Worm (Caenorhabditis elegans) whole organism, early embryonic: ENCODE data around the gene srh-207.
"Not testable (repeated sequence)": the region's sequence is repeated elsewhere in the genome, so short reads cannot be mapped to it uniquely, and the experiment has no call there.

Source experiments
- B0310.2 ChIP-seq: sonication (generic microtip); optimal IDR thresholded peaks from 2 replicates; lab custom pipeline; 2016; ENCODE audit warnings: mild to moderate bottlenecking, missing genetic modification characterization, missing compliant biosample characterization
- F13C5.2 ChIP-seq: sonication (generic microtip); optimal IDR thresholded peaks from 2 replicates; lab custom pipeline; 2017; ENCODE audit warnings: mild to moderate bottlenecking, missing genetic modification characterization, inconsistent platforms, missing compliant biosample characterization
- aly-1 ChIP-seq: sonication (generic microtip); optimal IDR thresholded peaks from 2 replicates; lab custom pipeline; 2016; ENCODE audit warnings: missing genetic modification characterization, missing compliant biosample characterization
- ama-1 ChIP-seq: fragments of 150-350 bp; optimal IDR thresholded peaks from 2 replicates; lab custom pipeline; 2014
- ceh-13 ChIP-seq: fragments of 200-800 bp; sonication (Bioruptor generic); optimal IDR thresholded peaks from 2 replicates; lab custom pipeline; 2018; ENCODE audit warnings: mild to moderate bottlenecking, missing genetic modification characterization, missing compliant biosample characterization
- ceh-36 ChIP-seq: sonication (generic microtip); optimal IDR thresholded peaks from 2 replicates; lab custom pipeline; 2016; ENCODE audit warnings: missing genetic modification characterization, inconsistent platforms, missing compliant biosample characterization
- ets-7 ChIP-seq: sonication (generic microtip); optimal IDR thresholded peaks from 2 replicates; lab custom pipeline; 2016; ENCODE audit warnings: missing genotype, missing genetic modification characterization, missing compliant biosample characterization
- flt-1 ChIP-seq: fragments of 200-800 bp; sonication (Bioruptor generic); IDR thresholded peaks from 2 replicates; pipeline ENCODE4 v1.3.6; 2022; ENCODE audit warnings: missing genetic modification characterization, missing compliant biosample characterization
- hmbx-1 ChIP-seq: sonication (generic microtip); optimal IDR thresholded peaks from 2 replicates; lab custom pipeline; 2016; ENCODE audit warnings: mild to moderate bottlenecking, missing genetic modification characterization, missing compliant biosample characterization
- hmg-4 ChIP-seq: fragments of 200-800 bp; sonication (Bioruptor generic); optimal IDR thresholded peaks from 2 replicates; lab custom pipeline; 2018; ENCODE audit warnings: mild to moderate bottlenecking, missing genetic modification characterization, missing compliant biosample characterization
- hnd-1 ChIP-seq: sonication (generic microtip); optimal IDR thresholded peaks from 2 replicates; lab custom pipeline; 2016; ENCODE audit warnings: missing genetic modification characterization, missing compliant biosample characterization
- pes-1 ChIP-seq: fragments of 200-800 bp; sonication (Bioruptor generic); IDR thresholded peaks from 2 replicates; pipeline ENCODE4 v1.3.6; 2022; ENCODE audit warnings: missing genetic modification reagents, missing genetic modification characterization, missing compliant biosample characterization
- scrt-1 ChIP-seq: fragments of 200-800 bp; sonication (Bioruptor generic); IDR thresholded peaks from 2 replicates; pipeline ENCODE4 v1.3.6; 2022; ENCODE audit warnings: missing genetic modification characterization, missing compliant biosample characterization
- sea-1 ChIP-seq: fragments of 200-800 bp; sonication (Bioruptor generic); conservative IDR thresholded peaks from 2 replicates; pipeline ENCODE4 v1.3.6; 2022; ENCODE audit warnings: missing genetic modification characterization, missing compliant biosample characterization
- tbx-11 ChIP-seq: fragments of 200-800 bp; sonication (Bioruptor generic); IDR thresholded peaks from 2 replicates; pipeline ENCODE4 v1.3.6; 2022; ENCODE audit warnings: missing genetic modification characterization, missing compliant biosample characterization
- tbx-37 ChIP-seq: fragments of 200-800 bp; sonication (Bioruptor generic); conservative IDR thresholded peaks from 2 replicates; pipeline ENCODE4 v1.3.6; 2022; ENCODE audit warnings: missing genetic modification reagents, missing genetic modification characterization, missing compliant biosample characterization
- tra-4 ChIP-seq: sonication (generic microtip); optimal IDR thresholded peaks from 2 replicates; lab custom pipeline; 2017; ENCODE audit warnings: missing genetic modification characterization, missing compliant biosample characterization

Gene srh-207

ce11 chrV:18426280-18426679, 16.2 kb upstream of the srh-207 start, which contains the start of gene srw-83:
Gene srw-83 (plus strand): TSS chrV:18426580.
- TF ChIP-seq ama-1 (lab: Kevin White, UChicago) (no peak), aly-1 (tag; lab: Kevin White, UChicago) (no peak)

DNA sequence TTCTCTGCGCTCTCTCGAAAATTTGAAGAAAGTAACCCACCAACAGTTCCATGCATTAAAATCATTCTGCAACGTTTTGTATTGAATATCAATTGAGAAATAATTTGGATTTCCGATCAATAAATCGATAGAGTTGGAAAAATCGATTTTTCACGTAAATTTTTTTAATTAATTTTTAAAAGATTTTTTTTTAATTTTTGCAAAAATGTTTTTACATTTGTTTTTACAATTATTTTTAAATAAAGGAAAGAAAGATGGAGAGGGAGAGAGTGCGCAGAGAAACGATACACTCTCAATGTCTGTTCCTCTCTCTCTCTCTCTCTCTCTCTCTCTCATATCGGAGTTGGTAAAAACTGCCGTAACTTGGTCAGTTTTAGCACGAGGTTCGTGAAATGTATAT, 15.5 kb upstream of the srh-207 start, which contains the start of gene ZK262.19:
Gene ZK262.19, minus strand, starts transcription at position 101 of the 400 bp plus-strand sequence.
- TF ChIP-seq tbx-37 = no peak
- no peak for TF ChIP-seq ceh-13 (GFP tag; lab: Kevin White, UChicago)
- no peak for TF ChIP-seq tra-4 (tag; lab: Kevin White, UChicago)
- no peak for TF ChIP-seq hnd-1 (tag; lab: Kevin White, UChicago)
- no peak for TF ChIP-seq flt-1 (GFP tag; lab: Robert Waterston, UW)
- TF ChIP-seq hmbx-1 (tag; lab: Kevin White, UChicago) = no peak
- no peak for TF ChIP-seq hmg-4
- no peak for TF ChIP-seq B0310.2 (tag; lab: Kevin White, UChicago)
- TF ChIP-seq ama-1 (lab: Kevin White, UChicago) = no peak
- no peak for TF ChIP-seq sea-1
- no peak for TF ChIP-seq aly-1 (tag; lab: Kevin White, UChicago)
- TF ChIP-seq scrt-1 = no peak
- TF ChIP-seq ets-7 (tag; lab: Kevin White, UChicago) = no peak
- TF ChIP-seq F13C5.2 = no peak
- TF ChIP-seq tbx-11 = no peak
- TF ChIP-seq pes-1 (GFP tag; lab: Robert Waterston, UW) = no peak
- no peak for TF ChIP-seq ceh-36 (tag; lab: Kevin White, UChicago)

ce11 chrV:18424471-18424870, 14.4 kb upstream of the srh-207 start, which contains the start of gene ZK262.4:
Gene ZK262.4 (minus strand): TSS chrV:18424571.
- no peak for TF ChIP-seq hmbx-1 (tag; lab: Kevin White, UChicago)
- no peak for TF ChIP-seq F13C5.2
- TF ChIP-seq hnd-1 (tag; lab: Kevin White, UChicago) = no peak
- TF ChIP-seq B0310.2 (tag; lab: Kevin White, UChicago) = no peak
- TF ChIP-seq tbx-37 = no peak
- no peak for TF ChIP-seq ceh-13 (GFP tag; lab: Kevin White, UChicago)
- no peak for TF ChIP-seq flt-1 (GFP tag; lab: Robert Waterston, UW)
- no peak for TF ChIP-seq tra-4 (tag; lab: Kevin White, UChicago)
- TF ChIP-seq aly-1 (tag; lab: Kevin White, UChicago) = no peak
- TF ChIP-seq hmg-4 = no peak
- TF ChIP-seq pes-1 (GFP tag; lab: Robert Waterston, UW) = no peak
- no peak for TF ChIP-seq ama-1 (lab: Kevin White, UChicago)
- no peak for TF ChIP-seq scrt-1
- no peak for TF ChIP-seq tbx-11

DNA sequence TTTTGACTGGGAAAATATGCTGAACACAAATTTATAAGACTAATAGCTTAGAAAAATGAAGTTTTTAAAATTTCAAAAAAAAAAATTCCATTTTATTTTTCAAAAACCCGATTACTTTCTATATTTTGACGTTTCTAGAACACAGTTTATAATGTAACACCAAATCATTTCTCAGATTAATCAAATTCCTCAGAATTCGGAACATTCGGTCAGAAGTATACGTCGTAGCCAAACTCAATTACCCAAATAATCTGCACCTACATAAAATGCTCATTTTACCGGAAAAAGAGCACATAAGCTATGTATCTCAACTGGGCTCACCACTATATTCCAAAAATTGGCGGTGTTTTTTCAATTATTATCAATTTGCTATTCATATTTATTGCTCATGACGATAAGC, 10.8 kb upstream of the srh-207 start, which contains the start of gene srj-26:
Gene srj-26, plus strand, starts transcription at position 301 of the 400 bp plus-strand sequence.
- no peak for TF ChIP-seq tbx-37
- TF ChIP-seq aly-1 (tag; lab: Kevin White, UChicago) = no peak
- no peak for TF ChIP-seq tbx-11
- no peak for TF ChIP-seq tra-4 (tag; lab: Kevin White, UChicago)
- TF ChIP-seq ceh-13 (GFP tag; lab: Kevin White, UChicago) = no peak
- TF ChIP-seq pes-1 (GFP tag; lab: Robert Waterston, UW) = no peak
- no peak for TF ChIP-seq hmg-4
- TF ChIP-seq ets-7 (tag; lab: Kevin White, UChicago) = no peak
- TF ChIP-seq hmbx-1 (tag; lab: Kevin White, UChicago) = no peak
- TF ChIP-seq scrt-1 = no peak
- TF ChIP-seq flt-1 (GFP tag; lab: Robert Waterston, UW) = no peak

ce11 chrV:18414051-18414450, 4.0 kb upstream of the srh-207 start, which contains the start of gene txt-8:
Gene txt-8 (plus strand): TSS chrV:18414351.
- TF ChIP-seq aly-1 (tag; lab: Kevin White, UChicago) (no peak), ama-1 (lab: Kevin White, UChicago) (no peak), ets-7 (tag; lab: Kevin White, UChicago) (no peak), B0310.2 (tag; lab: Kevin White, UChicago) (no peak), tbx-37 (no peak), hmbx-1 (tag; lab: Kevin White, UChicago) (no peak), tbx-11 (no peak), hmg-4 (no peak)

DNA sequence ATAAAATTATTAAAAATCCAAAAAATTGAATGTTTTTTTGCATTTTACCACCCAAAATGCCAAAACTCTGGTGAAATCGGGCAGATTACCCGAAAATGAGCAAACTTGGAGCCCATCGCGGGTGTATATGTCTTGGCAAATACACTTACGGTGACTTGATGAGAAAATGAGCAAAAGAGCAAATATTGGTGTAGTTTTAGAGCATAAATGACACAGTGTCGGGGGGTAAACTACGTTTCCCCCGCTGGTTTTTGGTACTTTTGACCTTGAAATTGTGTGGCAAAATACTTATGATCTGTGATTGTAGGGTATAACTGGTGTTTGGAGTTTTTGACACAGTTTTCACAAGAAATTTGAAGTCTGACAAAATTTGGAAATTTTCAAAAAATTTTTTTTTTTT, 2.8 kb upstream of the srh-207 start, which contains the start of gene ZK262.2:
Gene ZK262.2, minus strand, starts transcription at position 101 of the 400 bp plus-strand sequence.
- TF ChIP-seq ets-7 (tag; lab: Kevin White, UChicago) (no peak), tra-4 (tag; lab: Kevin White, UChicago) (no peak), F13C5.2 (no peak), hnd-1 (tag; lab: Kevin White, UChicago) (no peak), hmg-4 (no peak), aly-1 (tag; lab: Kevin White, UChicago) (no peak), flt-1 (GFP tag; lab: Robert Waterston, UW) (no peak), pes-1 (GFP tag; lab: Robert Waterston, UW) (no peak), B0310.2 (tag; lab: Kevin White, UChicago) (no peak), scrt-1 (no peak), tbx-11 (no peak), tbx-37 (no peak), sea-1 (no peak), ama-1 (lab: Kevin White, UChicago) (no peak), ceh-13 (GFP tag; lab: Kevin White, UChicago) (no peak), ceh-36 (tag; lab: Kevin White, UChicago) (no peak)

ce11 chrV:18412351-18412750, 2.3 kb upstream of the srh-207 start:
- TF ChIP-seq ama-1 (lab: Kevin White, UChicago) = no peak
- TF ChIP-seq tra-4 (tag; lab: Kevin White, UChicago) = no peak
- no peak for TF ChIP-seq ceh-13 (GFP tag; lab: Kevin White, UChicago)
- TF ChIP-seq hmg-4 = no peak
- no peak for TF ChIP-seq B0310.2 (tag; lab: Kevin White, UChicago)
- TF ChIP-seq F13C5.2 = no peak

DNA sequence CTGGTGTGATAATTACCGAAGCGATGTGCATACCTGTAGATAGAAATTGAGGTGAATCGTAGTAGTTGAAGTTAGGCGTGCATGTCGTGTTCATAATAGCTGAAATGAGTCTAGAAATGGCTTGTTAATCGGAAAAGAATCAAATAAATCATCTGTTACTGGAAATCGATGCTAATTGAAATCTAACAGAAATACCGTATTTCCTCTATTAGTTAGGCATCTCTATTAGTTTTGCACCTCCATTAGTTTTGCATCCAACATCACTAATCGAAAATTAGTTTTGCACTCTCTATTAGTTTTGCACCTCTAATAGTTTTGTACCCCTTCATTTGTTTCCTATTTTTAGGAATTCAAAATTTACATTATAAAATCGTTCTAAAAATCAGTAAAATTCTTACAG, 5.3 kb downstream of the srh-207 start, which contains the start of gene srh-209:
Gene srh-209, minus strand, starts transcription at position 101 of the 400 bp plus-strand sequence.
- TF ChIP-seq sea-1; pes-1 (GFP tag; lab: Robert Waterston, UW); aly-1 (tag; lab: Kevin White, UChicago): not testable (repeated sequence)
